Fruit fly (Drosophila melanogaster) whole organism: Measurements from ENCODE around the gene CG42471.

Source experiments
- CG8478 ChIP-seq: fragments of >200 bp; optimal IDR thresholded peaks from 2 replicates; lab custom pipeline; 2018; ENCODE audit warnings: inconsistent platforms
- psq ChIP-seq: fragments of >200 bp; optimal IDR thresholded peaks from 2 replicates; lab custom pipeline; 2017
- usp ChIP-seq: fragments of >200 bp; optimal IDR thresholded peaks from 2 replicates; lab custom pipeline; 2017; ENCODE audit warnings: missing biosample characterization, missing genetic modification characterization, mixed read lengths

DNA sequence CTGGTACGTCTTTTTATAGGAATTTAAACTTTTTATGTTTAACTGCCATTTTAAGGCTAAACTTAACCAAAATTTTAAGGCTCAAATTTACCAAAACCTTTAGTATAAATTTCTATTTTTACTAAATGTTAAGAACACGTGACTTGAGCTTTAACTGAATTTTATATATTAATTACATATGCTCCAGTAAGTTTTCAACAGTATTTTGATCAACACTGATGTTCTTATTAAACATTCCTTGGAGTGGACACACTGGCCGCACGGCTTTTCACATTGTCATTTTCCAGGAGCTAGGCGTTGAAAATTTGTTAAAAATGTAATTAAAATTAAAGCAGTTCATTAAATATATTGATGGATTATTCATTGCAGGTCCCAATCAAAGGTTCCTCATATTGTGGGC, 35.9 kb upstream of the CG42471 start, which contains the start of gene CG14932:
- TF ChIP-seq usp (GFP tag; lab: Kevin White, UChicago) (no peak), CG8478 (lab: Kevin White, UChicago) (no peak), psq (lab: Kevin White, UChicago) (no peak)
